Fruit fly (Drosophila melanogaster) whole organism, wandering third instar larva: ENCODE data around the gene tll.

Source experiments
- Abd-B ChIP-seq: fragments of >200 bp; optimal IDR thresholded peaks from 2 replicates; lab custom pipeline; 2017; ENCODE audit warnings: missing biosample characterization, missing genetic modification characterization
- CG32264 ChIP-seq: fragments of 200-800 bp; sonication (Bioruptor generic); optimal IDR thresholded peaks from 2 replicates; lab custom pipeline; 2016; ENCODE audit warnings: missing biosample characterization, missing genetic modification characterization
- CG9705 ChIP-seq: fragments of 200-800 bp; sonication (Bioruptor generic); optimal IDR thresholded peaks from 2 replicates; lab custom pipeline; 2018; ENCODE audit warnings: missing biosample characterization, mild to moderate bottlenecking, missing genetic modification characterization
- CrebA ChIP-seq: fragments of 200-800 bp; sonication (Bioruptor generic); optimal IDR thresholded peaks from 2 replicates; lab custom pipeline; 2016; ENCODE audit warnings: missing biosample characterization, mild to moderate bottlenecking, missing genetic modification characterization, borderline replicate concordance
- Dfd ChIP-seq: fragments of >200 bp; optimal IDR thresholded peaks from 2 replicates; lab custom pipeline; 2017; ENCODE audit warnings: missing biosample characterization, missing genetic modification characterization
- Dif ChIP-seq: fragments of 200-275, 200-300 bp; sonication (Bioruptor generic); optimal IDR thresholded peaks from 2 replicates; lab custom pipeline; 2018; ENCODE audit warnings: missing biosample characterization, missing genetic modification characterization; ENCODE audit not compliant: partially characterized antibody
- GATAd ChIP-seq: sonication (Bioruptor generic); optimal IDR thresholded peaks from 2 replicates; lab custom pipeline; 2016; ENCODE audit warnings: missing biosample characterization, missing genetic modification characterization
- HLH106 ChIP-seq: fragments of 200-800 bp; optimal IDR thresholded peaks from 3 replicates; lab custom pipeline; 2019; ENCODE audit warnings: missing biosample characterization, mild to moderate bottlenecking, missing genetic modification characterization, moderate library complexity
- Hnf4 ChIP-seq: fragments of 200-800 bp; sonication (Bioruptor generic); optimal IDR thresholded peaks from 2 replicates; lab custom pipeline; 2016; ENCODE audit warnings: missing biosample characterization, mild to moderate bottlenecking, missing genetic modification characterization
- Hr78 ChIP-seq: fragments of >200 bp; optimal IDR thresholded peaks from 2 replicates; lab custom pipeline; 2017; ENCODE audit warnings: missing biosample characterization, missing genetic modification characterization
- Hr83 ChIP-seq: fragments of 200-300 bp; sonication (Bioruptor generic); optimal IDR thresholded peaks from 2 replicates; lab custom pipeline; 2016; ENCODE audit warnings: missing biosample characterization, mild to moderate bottlenecking, missing genetic modification characterization, moderate library complexity; ENCODE audit not compliant: poor library complexity, severe bottlenecking
- Jra ChIP-seq: sonication (Bioruptor generic); optimal IDR thresholded peaks from 2 replicates; lab custom pipeline; 2016; ENCODE audit warnings: missing biosample characterization, missing genetic modification characterization
- Mio ChIP-seq: sonication (Bioruptor generic); optimal IDR thresholded peaks from 2 replicates; lab custom pipeline; 2016; ENCODE audit warnings: missing biosample characterization, missing genetic modification characterization
- Myc ChIP-seq: fragments of >200 bp; optimal IDR thresholded peaks from 2 replicates; lab custom pipeline; 2017
- N ChIP-seq: fragments of >200 bp; optimal IDR thresholded peaks from 2 replicates; lab custom pipeline; 2018; ENCODE audit warnings: missing biosample characterization, missing external identifiers, missing genetic modification characterization
- OdsH ChIP-seq: fragments of 200-800 bp; sonication (Bioruptor generic); optimal IDR thresholded peaks from 2 replicates; lab custom pipeline; 2016; ENCODE audit warnings: missing biosample characterization, mild to moderate bottlenecking, missing genetic modification characterization
- Rel ChIP-seq, 2 experiments: fragments of 200-800 bp; sonication (Bioruptor generic) in 1 of 2; optimal IDR thresholded peaks; 2 replicates in 1 of 2; 3 replicates in 1 of 2; lab custom pipeline; 2016 to 2019; ENCODE audit warnings: mild to moderate bottlenecking in 2 of 2, missing biosample characterization in 2 of 2, missing genetic modification characterization in 2 of 2, moderate library complexity in 1 of 2
- Sp1 ChIP-seq: fragments of 200-800 bp; sonication (Bioruptor generic); optimal IDR thresholded peaks from 3 replicates; lab custom pipeline; 2019; ENCODE audit warnings: missing biosample characterization, mild to moderate bottlenecking, missing genetic modification characterization, moderate library complexity
- Vsx2 ChIP-seq: fragments of 200-300, 225-300 bp; sonication (Bioruptor generic); optimal IDR thresholded peaks from 2 replicates; lab custom pipeline; 2018; ENCODE audit warnings: missing biosample characterization, missing genetic modification characterization; ENCODE audit not compliant: partially characterized antibody
- br ChIP-seq: fragments of 200-800 bp; sonication (Bioruptor generic); optimal IDR thresholded peaks from 2 replicates; lab custom pipeline; 2016; ENCODE audit warnings: missing biosample characterization, missing genetic modification characterization
- brk ChIP-seq: fragments of 200-800 bp; sonication (Bioruptor generic); optimal IDR thresholded peaks from 2 replicates; lab custom pipeline; 2016; ENCODE audit warnings: missing biosample characterization, mild to moderate bottlenecking, missing genetic modification characterization
- dl ChIP-seq, 2 experiments: fragments of 175-275, 200-275 bp in 1 of 2; fragments of 200-275 bp in 1 of 2; sonication (Bioruptor generic); optimal IDR thresholded peaks; lab custom pipeline; 2018; ENCODE audit warnings: mild to moderate bottlenecking in 2 of 2, missing biosample characterization in 2 of 2, missing genetic modification characterization in 2 of 2, moderate library complexity in 2 of 2; ENCODE audit not compliant: partially characterized antibody in 2 of 2, insufficient read depth in 1 of 2
- dmrt93B ChIP-seq: fragments of 200-800 bp; sonication (Bioruptor generic); optimal IDR thresholded peaks from 2 replicates; lab custom pipeline; 2018; ENCODE audit warnings: missing biosample characterization, mild to moderate bottlenecking, missing genetic modification characterization
- dsf ChIP-seq: sonication (Bioruptor generic); optimal IDR thresholded peaks from 2 replicates; lab custom pipeline; 2016; ENCODE audit warnings: missing biosample characterization, missing genetic modification characterization, borderline replicate concordance
- ey ChIP-seq: fragments of 200-800 bp; sonication (Bioruptor generic); optimal IDR thresholded peaks from 2 replicates; lab custom pipeline; 2016; ENCODE audit warnings: missing biosample characterization, missing genetic modification characterization
- foxo ChIP-seq, 2 experiments: fragments of 200-800 bp; sonication (Bioruptor generic); optimal IDR thresholded peaks; 2 replicates in 1 of 2; 3 replicates in 1 of 2; lab custom pipeline; 2016 to 2017; ENCODE audit warnings: missing biosample characterization in 2 of 2, missing genetic modification characterization in 2 of 2
- h ChIP-seq: fragments of 200-800 bp; sonication (Bioruptor generic); optimal IDR thresholded peaks from 3 replicates; lab custom pipeline; 2016; ENCODE audit warnings: missing biosample characterization, mild to moderate bottlenecking, missing genetic modification characterization
- jim ChIP-seq: fragments of 175-275, 200-325 bp; sonication (Bioruptor generic); optimal IDR thresholded peaks from 2 replicates; lab custom pipeline; 2016; ENCODE audit warnings: missing biosample characterization, mild to moderate bottlenecking, missing genetic modification characterization
- lola ChIP-seq: fragments of >200 bp; optimal IDR thresholded peaks from 2 replicates; lab custom pipeline; 2017; ENCODE audit warnings: missing biosample characterization, missing genetic modification characterization
- pan ChIP-seq: fragments of >200 bp; optimal IDR thresholded peaks from 2 replicates; lab custom pipeline; 2017
- psq ChIP-seq: fragments of 200-800 bp; sonication (Bioruptor generic); optimal IDR thresholded peaks from 3 replicates; lab custom pipeline; 2017; ENCODE audit warnings: missing biosample characterization, mild to moderate bottlenecking, missing genetic modification characterization, moderate library complexity
- rgr ChIP-seq: fragments of 200-800 bp; sonication (Bioruptor generic); optimal IDR thresholded peaks from 3 replicates; lab custom pipeline; 2016; ENCODE audit warnings: missing biosample characterization, mild to moderate bottlenecking, missing genetic modification characterization
- sage ChIP-seq: fragments of 200-800 bp; sonication (Bioruptor generic); optimal IDR thresholded peaks from 2 replicates; lab custom pipeline; 2016; ENCODE audit warnings: missing biosample characterization, mild to moderate bottlenecking, missing genetic modification characterization
- sv ChIP-seq: fragments of 200-800 bp; sonication (Bioruptor generic); optimal IDR thresholded peaks from 3 replicates; lab custom pipeline; 2016; ENCODE audit warnings: missing biosample characterization, missing genetic modification characterization
- tai ChIP-seq: sonication (Bioruptor generic); optimal IDR thresholded peaks from 2 replicates; lab custom pipeline; 2016; ENCODE audit warnings: missing biosample characterization, missing genetic modification characterization
- usp ChIP-seq: fragments of >200 bp; optimal IDR thresholded peaks from 2 replicates; lab custom pipeline; 2017; ENCODE audit warnings: missing biosample characterization, missing genetic modification characterization
- woc ChIP-seq: sonication (Bioruptor generic); optimal IDR thresholded peaks from 2 replicates; lab custom pipeline; 2016; ENCODE audit warnings: missing biosample characterization, mild to moderate bottlenecking, missing genetic modification characterization

The tll gene

dm6 chr3R:30851843-30852365, at the start of gene tll:
Gene tll (plus strand): TSS chr3R:30852315.
- TF ChIP-seq ey (GFP tag; lab: Kevin White, UChicago) = no peak
- TF ChIP-seq woc (GFP tag; lab: Kevin White, UChicago) = no peak
- no peak for TF ChIP-seq Hr83
- no peak for TF ChIP-seq Rel (GFP tag; optimal IDR thresholded peaks at IDR 0.05; lab: Kevin White, UChicago)
- no peak for TF ChIP-seq Rel (tag; optimal IDR thresholded peaks at IDR 0.05; lab: Kevin White, UChicago)
- TF ChIP-seq Myc = no peak
- no peak for TF ChIP-seq Dif (GFP tag; lab: Kevin White, UChicago)

dm6 chr3R:30802779-30803178, 49.3 kb upstream of the tll start:
- peak; percentile 16 for TF ChIP-seq tai (GFP tag; lab: Kevin White, UChicago)
- TF ChIP-seq Dif (GFP tag; lab: Kevin White, UChicago) = no peak

- TF ChIP-seq Sp1 (GFP tag; lab: Kevin White, UChicago) (no peak), Rel (GFP tag; optimal IDR thresholded peaks at IDR 0.05; lab: Kevin White, UChicago) (no peak), Rel (tag; optimal IDR thresholded peaks at IDR 0.05; lab: Kevin White, UChicago) (peak; percentile 17), lola (GFP tag; lab: Kevin White, UChicago) (no peak), N (GFP tag; lab: Kevin White, UChicago) (no peak), brk (GFP tag; lab: Kevin White, UChicago) (no peak), woc (GFP tag; lab: Kevin White, UChicago) (no peak), dl (GFP tag; optimal IDR thresholded peaks at IDR 0.05; lab: Kevin White, UChicago; ENCODE audit: insufficient read depth in 1 of 2, partially characterized antibody in 2 of 2) (peak; percentile 25 to 47), CrebA (GFP tag; lab: Kevin White, UChicago) (no peak), Dif (GFP tag; lab: Kevin White, UChicago) (peak; percentile 9), Dfd (no peak), Abd-B (GFP tag; lab: Kevin White, UChicago) (no peak), Hr83 (no peak), br (GFP tag; lab: Kevin White, UChicago) (no peak), dmrt93B (GFP tag; lab: Kevin White, UChicago) (no peak)
Measured at dm6 chr3R:30803212-30803814, 48.8 kb upstream of the tll start.

dm6 chr3R:30803815-30804515, 48.1 kb upstream of the tll start:
- TF ChIP-seq rgr (GFP tag; lab: Kevin White, UChicago) (peak; percentile 12), OdsH (peak; percentile 30), pan (lab: Kevin White, UChicago) (peak; percentile 38), CrebA (GFP tag; lab: Kevin White, UChicago) (no peak), Jra (GFP tag; lab: Kevin White, UChicago) (peak; percentile 7), jim (GFP tag; lab: Kevin White, UChicago) (no peak), Mio (GFP tag; lab: Kevin White, UChicago) (no peak), Rel (GFP tag; optimal IDR thresholded peaks at IDR 0.05; lab: Kevin White, UChicago) (no peak), Rel (tag; optimal IDR thresholded peaks at IDR 0.05; lab: Kevin White, UChicago) (peak; percentile 30), h (peak; percentile 29), br (GFP tag; lab: Kevin White, UChicago) (peak; percentile 22), sage (no peak), N (GFP tag; lab: Kevin White, UChicago) (no peak), CG32264 (GFP tag; lab: Kevin White, UChicago) (no peak), dmrt93B (GFP tag; lab: Kevin White, UChicago) (peak; percentile 48), dl (GFP tag; optimal IDR thresholded peaks at IDR 0.05; lab: Kevin White, UChicago; ENCODE audit: insufficient read depth in 1 of 2, partially characterized antibody in 2 of 2) (no peak), dsf (GFP tag; lab: Kevin White, UChicago) (no peak), GATAd (GFP tag; lab: Kevin White, UChicago) (no peak), Abd-B (GFP tag; lab: Kevin White, UChicago) (no peak), woc (GFP tag; lab: Kevin White, UChicago) (peak; percentile 60), ey (GFP tag; lab: Kevin White, UChicago) (peak; percentile 53), Hnf4 (GFP tag; lab: Kevin White, UChicago) (peak; percentile 32), Dfd (no peak), Vsx2 (GFP tag; lab: Kevin White, UChicago) (no peak), psq (GFP tag; lab: Kevin White, UChicago) (peak; percentile 75), tai (GFP tag; lab: Kevin White, UChicago) (no peak), Dif (GFP tag; lab: Kevin White, UChicago) (no peak), sv (GFP tag; lab: Kevin White, UChicago) (no peak), Sp1 (GFP tag; lab: Kevin White, UChicago) (peak; percentile 65), HLH106 (tag; lab: Kevin White, UChicago) (peak; percentile 53), foxo (GFP tag; optimal IDR thresholded peaks at IDR 0.05; lab: Kevin White, UChicago) (peak in 1 of 2 experiments; percentile 60), brk (GFP tag; lab: Kevin White, UChicago) (no peak), CG9705 (GFP tag; lab: Kevin White, UChicago) (no peak), usp (GFP tag; lab: Kevin White, UChicago) (no peak), Hr78 (GFP tag; lab: Kevin White, UChicago) (no peak), Myc (no peak), lola (GFP tag; lab: Kevin White, UChicago) (no peak)
